Worm (Caenorhabditis elegans) whole organism, L4 larva: Measurements from ENCODE around the gene T22B2.1.

ENCODE experiments used
- aly-2 ChIP-seq: sonication (generic microtip); optimal IDR thresholded peaks from 2 replicates; lab custom pipeline; 2018; ENCODE audit warnings: missing biosample characterization, missing genetic modification characterization
- ama-1 ChIP-seq: fragments of 150-350 bp; optimal IDR thresholded peaks from 2 replicates; lab custom pipeline; 2014; ENCODE audit warnings: inconsistent platforms, mixed read lengths
- ceh-82 ChIP-seq: sonication (generic microtip); optimal IDR thresholded peaks from 2 replicates; lab custom pipeline; 2017; ENCODE audit warnings: missing biosample characterization, missing genetic modification characterization
- dmd-6 ChIP-seq: fragments of 200-800 bp; sonication (Bioruptor generic); IDR thresholded peaks from 2 replicates; pipeline ENCODE4 v1.3.6; 2022; ENCODE audit warnings: missing genetic modification reagents, missing genetic modification characterization, missing compliant biosample characterization
- fkh-10 ChIP-seq: fragments of 150-350 bp; optimal IDR thresholded peaks from 2 replicates; lab custom pipeline; 2014; ENCODE audit warnings: missing biosample characterization, missing genetic modification reagents, missing genetic modification characterization
- madf-5 ChIP-seq, 2 experiments: fragments of 200-800 bp; sonication (Bioruptor generic); IDR thresholded peaks; 2 replicates each; pipeline ENCODE4 v1.3.6; 2022; ENCODE audit warnings: missing compliant biosample characterization in 2 of 2, missing genetic modification characterization in 2 of 2
- mep-1 ChIP-seq: fragments of 150-350 bp; sonication (generic microtip); optimal IDR thresholded peaks from 3 replicates; lab custom pipeline; 2014; ENCODE audit warnings: missing biosample characterization, missing genetic modification characterization
- pha-4 ChIP-seq, 2 experiments: fragments of 150-350 bp in 1 of 2; fragments of 200-800 bp in 1 of 2; sonication (Bioruptor generic) in 1 of 2; IDR thresholded peaks in 1 of 2; optimal IDR thresholded peaks in 1 of 2; 2 replicates each; pipeline versions ENCODE4 v1.3.6 to Lab custom; 2014 to 2022; ENCODE audit warnings: missing genetic modification characterization in 2 of 2, missing genetic modification reagents in 2 of 2, missing biosample characterization in 1 of 2, missing compliant biosample characterization in 1 of 2

DNA sequence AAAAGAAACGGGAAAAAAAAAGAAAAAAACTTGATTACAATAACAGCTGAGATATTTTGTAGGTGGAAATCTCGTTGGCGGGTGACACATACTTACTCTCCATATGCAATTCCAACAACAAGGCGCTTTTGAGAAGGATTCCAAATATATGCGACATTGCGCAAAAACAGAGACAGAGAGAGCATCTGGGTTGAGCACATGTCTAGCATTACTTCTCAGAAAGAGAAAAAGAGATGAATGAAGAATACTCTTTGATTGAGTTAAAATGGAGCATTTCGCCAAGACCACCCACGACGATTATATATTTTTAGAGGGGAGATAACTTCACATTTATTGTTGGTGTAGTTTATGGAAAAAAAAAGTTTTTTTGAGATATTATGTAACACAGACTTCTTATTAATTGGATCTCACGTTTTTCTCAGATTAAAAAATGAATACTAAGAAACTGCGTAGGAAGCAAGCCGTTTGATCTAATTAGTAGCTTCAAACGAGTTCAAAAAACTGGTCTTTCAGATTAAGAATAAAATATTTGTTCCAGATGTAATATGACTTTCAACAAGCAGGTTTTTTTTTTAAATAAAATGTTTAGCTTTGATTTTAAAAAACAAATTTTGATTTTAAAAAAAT, 19.2 kb downstream of the T22B2.1 start:
- TF ChIP-seq pha-4 (GFP tag; IDR thresholded peaks at IDR 0.05; lab: Robert Waterston, UW) (no peak), pha-4 (tag; optimal IDR thresholded peaks at IDR 0.05; lab: Kevin White, UChicago) (no peak), mep-1 (no peak), fkh-10 (GFP tag; lab: Kevin White, UChicago) (peak; percentile 11), ceh-82 (no peak), aly-2 (tag; lab: Kevin White, UChicago) (no peak), dmd-6 (GFP tag; lab: Robert Waterston, UW) (no peak), ama-1 (lab: Kevin White, UChicago) (no peak), madf-5 (GFP tag; IDR thresholded peaks at IDR 0.05; lab: Robert Waterston, UW) (no peak)
